Fruit fly (Drosophila melanogaster) whole organism, embryonic: ENCODE measurements around the gene Vps53.
A peak's percentile ranks its signal among the peaks of the same experiment; 100 is the strongest.

Experiments
- Abd-B ChIP-seq: fragments of 200-800 bp; sonication (Bioruptor generic); optimal IDR thresholded peaks from 2 replicates; lab custom pipeline; 2018; ENCODE audit warnings: missing biosample characterization, mild to moderate bottlenecking, missing genetic modification characterization, moderate library complexity
- CG12299 ChIP-seq: fragments of 200-800 bp; sonication (Bioruptor generic); optimal IDR thresholded peaks from 2 replicates; lab custom pipeline; 2018; ENCODE audit warnings: missing biosample characterization, mild to moderate bottlenecking, missing genetic modification characterization
- CG12744 ChIP-seq: fragments of 200-800 bp; sonication (Bioruptor generic); optimal IDR thresholded peaks from 2 replicates; lab custom pipeline; 2016; ENCODE audit warnings: missing biosample characterization, missing genetic modification characterization
- CG14860 ChIP-seq: fragments of 200-800 bp; sonication (Bioruptor generic); IDR thresholded peaks from 3 replicates; pipeline ENCODE4 v1.3.6; 2022; ENCODE audit warnings: missing biosample characterization, missing genetic modification characterization; ENCODE audit not compliant: partially characterized antibody
- CG15073 ChIP-seq: fragments of 200-800 bp; sonication (Bioruptor generic); optimal IDR thresholded peaks from 2 replicates; lab custom pipeline; 2016; ENCODE audit warnings: missing biosample characterization, missing genetic modification characterization
- CG1647 ChIP-seq: fragments of 200-800 bp; sonication (Bioruptor generic); optimal IDR thresholded peaks from 3 replicates; lab custom pipeline; 2016; ENCODE audit warnings: missing biosample characterization, missing genetic modification characterization
- CG17359 ChIP-seq: fragments of 200-800 bp; sonication (Bioruptor generic); optimal IDR thresholded peaks from 3 replicates; lab custom pipeline; 2018; ENCODE audit warnings: missing biosample characterization, mild to moderate bottlenecking, missing genetic modification characterization, moderate library complexity
- CG17361 ChIP-seq: fragments of 200-800 bp; sonication (Bioruptor generic); IDR thresholded peaks from 3 replicates; pipeline ENCODE4 v1.3.6; 2022; ENCODE audit warnings: missing biosample characterization, missing genetic modification characterization
- CG17802 ChIP-seq: fragments of 200-800 bp; sonication (Bioruptor generic); optimal IDR thresholded peaks from 2 replicates; lab custom pipeline; 2018; ENCODE audit warnings: missing biosample characterization, mild to moderate bottlenecking, missing genetic modification characterization, moderate library complexity
- CG17829 ChIP-seq: fragments of 200-800 bp; optimal IDR thresholded peaks from 2 replicates; lab custom pipeline; 2019; ENCODE audit warnings: missing biosample characterization, mild to moderate bottlenecking, missing genetic modification characterization, moderate library complexity
- CG1832 ChIP-seq: fragments of 200-800 bp; sonication (Bioruptor generic); optimal IDR thresholded peaks from 2 replicates; lab custom pipeline; 2017; ENCODE audit warnings: missing biosample characterization, mild to moderate bottlenecking, missing genetic modification characterization, inconsistent platforms
- CG2678 ChIP-seq: fragments of 200-800 bp; sonication (Bioruptor generic); optimal IDR thresholded peaks from 3 replicates; lab custom pipeline; 2019; ENCODE audit warnings: missing biosample characterization, mild to moderate bottlenecking, missing genetic modification characterization, moderate library complexity
- CG31441 ChIP-seq: fragments of 200-800 bp; sonication (Bioruptor generic); IDR thresholded peaks from 2 replicates; pipeline ENCODE4 v1.3.6; 2022; ENCODE audit warnings: missing biosample characterization, missing genetic modification characterization
- CG3407 ChIP-seq: fragments of 200-800 bp; sonication (Bioruptor generic); optimal IDR thresholded peaks from 2 replicates; lab custom pipeline; 2018; ENCODE audit warnings: missing biosample characterization, mild to moderate bottlenecking, missing genetic modification characterization
- CG5953 ChIP-seq: fragments of 200-800 bp; sonication (Bioruptor generic); IDR thresholded peaks from 2 replicates; pipeline ENCODE4 v1.3.6; 2022; ENCODE audit warnings: missing biosample characterization, missing genetic modification characterization
- CG7928 ChIP-seq: fragments of 200-800 bp; sonication (Bioruptor generic); optimal IDR thresholded peaks from 2 replicates; lab custom pipeline; 2017; ENCODE audit warnings: missing biosample characterization, mild to moderate bottlenecking, missing genetic modification characterization
- CG8290 ChIP-seq, 3 experiments: fragments of 200-800 bp; sonication (Bioruptor generic); optimal IDR thresholded peaks; 2 replicates each; lab custom pipeline; 2016 to 2019; ENCODE audit warnings: missing biosample characterization in 3 of 3, missing genetic modification characterization in 3 of 3, mild to moderate bottlenecking in 2 of 3, moderate library complexity in 1 of 3
- CG8478 ChIP-seq: fragments of >200 bp; optimal IDR thresholded peaks from 2 replicates; lab custom pipeline; 2018
- CG9797 ChIP-seq: fragments of 200-800 bp; sonication (Bioruptor generic); optimal IDR thresholded peaks from 3 replicates; lab custom pipeline; 2018; ENCODE audit warnings: missing biosample characterization, mild to moderate bottlenecking, missing genetic modification characterization
- Gug ChIP-seq: fragments of 200-800 bp; sonication (Bioruptor generic); IDR thresholded peaks from 4 replicates; pipeline ENCODE4 v1.3.6; 2022; ENCODE audit warnings: missing biosample characterization, missing genetic modification characterization
- HLH3B ChIP-seq: fragments of 200-800 bp; sonication (Bioruptor generic); IDR thresholded peaks from 2 replicates; pipeline ENCODE4 v1.3.6; 2022; ENCODE audit warnings: missing biosample characterization, missing genetic modification characterization
- Hr51 ChIP-seq, 2 experiments: fragments of 200-800 bp; sonication (Bioruptor generic); optimal IDR thresholded peaks; 2 replicates in 1 of 2; 3 replicates in 1 of 2; lab custom pipeline; 2016 to 2018; ENCODE audit warnings: missing biosample characterization in 2 of 2, missing genetic modification characterization in 2 of 2, mild to moderate bottlenecking in 1 of 2, moderate library complexity in 1 of 2
- Hsf ChIP-seq: fragments of 200-800 bp; sonication (Bioruptor generic); optimal IDR thresholded peaks from 3 replicates; lab custom pipeline; 2016; ENCODE audit warnings: missing biosample characterization, missing genetic modification characterization
- Jarid2 ChIP-seq: fragments of 200-800 bp; sonication (Bioruptor generic); optimal IDR thresholded peaks from 3 replicates; lab custom pipeline; 2017; ENCODE audit warnings: mild to moderate bottlenecking, missing biosample characterization, missing genetic modification reagents, missing genetic modification characterization
- Max ChIP-seq: fragments of 200-800 bp; sonication (Bioruptor generic); optimal IDR thresholded peaks from 2 replicates; lab custom pipeline; 2016; ENCODE audit warnings: missing biosample characterization, mild to moderate bottlenecking, missing genetic modification characterization
- Myb ChIP-seq: fragments of 200-800 bp; sonication (Bioruptor generic); optimal IDR thresholded peaks from 2 replicates; lab custom pipeline; 2016; ENCODE audit warnings: missing biosample characterization, missing genetic modification characterization
- NC2β ChIP-seq: fragments of 200-800 bp; sonication (Bioruptor generic); optimal IDR thresholded peaks from 2 replicates; lab custom pipeline; 2016; ENCODE audit warnings: missing biosample characterization, missing genetic modification characterization
- NfI ChIP-seq: fragments of 200-800 bp; sonication (Bioruptor generic); optimal IDR thresholded peaks from 3 replicates; lab custom pipeline; 2018; ENCODE audit warnings: missing biosample characterization, mild to moderate bottlenecking, missing genetic modification characterization, moderate library complexity
- Oli ChIP-seq: fragments of 200-800 bp; sonication (Bioruptor generic); optimal IDR thresholded peaks from 2 replicates; lab custom pipeline; 2018; ENCODE audit warnings: missing biosample characterization, mild to moderate bottlenecking, missing genetic modification characterization, moderate library complexity
- Tbp ChIP-seq: fragments of >200 bp; optimal IDR thresholded peaks from 2 replicates; lab custom pipeline; 2018; ENCODE audit warnings: missing biosample characterization, missing genetic modification characterization
- Xrp1 ChIP-seq: fragments of 200-800 bp; sonication (Bioruptor generic); IDR thresholded peaks from 2 replicates; pipeline ENCODE4 v1.3.6; 2022; ENCODE audit warnings: missing biosample characterization, missing genetic modification characterization
- ac ChIP-seq: fragments of 200-800 bp; sonication (Bioruptor generic); optimal IDR thresholded peaks from 3 replicates; lab custom pipeline; 2017; ENCODE audit warnings: missing biosample characterization, mild to moderate bottlenecking, missing genetic modification characterization
- ash1 ChIP-seq: fragments of 200-800 bp; sonication (Bioruptor generic); optimal IDR thresholded peaks from 2 replicates; lab custom pipeline; 2018; ENCODE audit warnings: missing biosample characterization, mild to moderate bottlenecking, missing genetic modification characterization
- br ChIP-seq: fragments of >200 bp; optimal IDR thresholded peaks from 2 replicates; lab custom pipeline; 2017
- cas ChIP-seq: fragments of 200-800 bp; sonication (Bioruptor generic); IDR thresholded peaks from 2 replicates; pipeline ENCODE4 v1.3.6; 2022; ENCODE audit warnings: missing biosample characterization, missing genetic modification characterization
- dmrt99B ChIP-seq: fragments of 200-800 bp; sonication (Bioruptor generic); optimal IDR thresholded peaks from 2 replicates; lab custom pipeline; 2018; ENCODE audit warnings: missing biosample characterization, mild to moderate bottlenecking, missing genetic modification characterization, moderate library complexity
- esg ChIP-seq: fragments of 200-800 bp; sonication (Bioruptor generic); conservative IDR thresholded peaks from 2 replicates; pipeline ENCODE4 v1.3.6; 2022; ENCODE audit warnings: missing biosample characterization, missing genetic modification characterization
- exex ChIP-seq: fragments of 200-800 bp; sonication (Bioruptor generic); optimal IDR thresholded peaks from 4 replicates; lab custom pipeline; 2018; ENCODE audit warnings: missing biosample characterization, mild to moderate bottlenecking, missing genetic modification characterization, moderate library complexity
- gce ChIP-seq: fragments of 200-800 bp; sonication (Bioruptor generic); IDR thresholded peaks from 3 replicates; pipeline ENCODE4 v1.3.6; 2022; ENCODE audit warnings: missing biosample characterization, missing genetic modification characterization
- gsb-n ChIP-seq: fragments of 200-800 bp; sonication (Bioruptor generic); optimal IDR thresholded peaks from 3 replicates; lab custom pipeline; 2018; ENCODE audit warnings: missing biosample characterization, mild to moderate bottlenecking, missing genetic modification characterization
- hb ChIP-seq: fragments of 200-800 bp; sonication (Bioruptor generic); IDR thresholded peaks from 3 replicates; pipeline ENCODE4 v1.3.6; 2022; ENCODE audit warnings: missing biosample characterization, missing genetic modification characterization; ENCODE audit not compliant: partially characterized antibody
- her ChIP-seq: fragments of 200-800 bp; sonication (Bioruptor generic); optimal IDR thresholded peaks from 2 replicates; lab custom pipeline; 2016; ENCODE audit warnings: missing biosample characterization, missing genetic modification characterization
- peb ChIP-seq: fragments of 200-800 bp; sonication (Bioruptor generic); IDR thresholded peaks from 2 replicates; pipeline ENCODE4 v1.3.6; 2022; ENCODE audit warnings: missing biosample characterization, missing genetic modification characterization
- scrt ChIP-seq: fragments of 200-800 bp; sonication (Bioruptor generic); optimal IDR thresholded peaks from 2 replicates; lab custom pipeline; 2018; ENCODE audit warnings: missing biosample characterization, mild to moderate bottlenecking, missing genetic modification characterization, moderate library complexity
- sd ChIP-seq: fragments of 200-800 bp; sonication (Bioruptor generic); optimal IDR thresholded peaks from 3 replicates; lab custom pipeline; 2018; ENCODE audit warnings: missing biosample characterization, mild to moderate bottlenecking, missing genetic modification characterization, moderate library complexity
- slou ChIP-seq: fragments of 200-800 bp; sonication (Bioruptor generic); optimal IDR thresholded peaks from 3 replicates; lab custom pipeline; 2016; ENCODE audit warnings: missing biosample characterization, missing genetic modification characterization
- slp2 ChIP-seq: fragments of 200-800 bp; sonication (Bioruptor generic); optimal IDR thresholded peaks from 2 replicates; lab custom pipeline; 2016; ENCODE audit warnings: missing biosample characterization, missing genetic modification characterization
- sob ChIP-seq: fragments of 200-800 bp; sonication (Bioruptor generic); IDR thresholded peaks from 2 replicates; pipeline ENCODE4 v1.3.6; 2022; ENCODE audit warnings: missing biosample characterization, missing genetic modification characterization
- ssp ChIP-seq: fragments of 200-800 bp; sonication (Bioruptor generic); IDR thresholded peaks from 2 replicates; pipeline ENCODE4 v1.3.6; 2022; ENCODE audit warnings: missing biosample characterization, missing genetic modification characterization
- sug ChIP-seq: fragments of 200-800 bp; optimal IDR thresholded peaks from 2 replicates; lab custom pipeline; 2019; ENCODE audit warnings: missing biosample characterization, mild to moderate bottlenecking, missing genetic modification characterization, moderate library complexity
- tna ChIP-seq: fragments of 200-800 bp; sonication (Bioruptor generic); IDR thresholded peaks from 2 replicates; pipeline ENCODE4 v1.3.6; 2022; ENCODE audit warnings: missing biosample characterization, missing genetic modification characterization; ENCODE audit not compliant: partially characterized antibody
- wor ChIP-seq: fragments of 200-800 bp; sonication (Bioruptor generic); IDR thresholded peaks from 2 replicates; pipeline ENCODE4 v1.3.6; 2022; ENCODE audit warnings: missing biosample characterization, missing genetic modification characterization

The Vps53 gene

DNA sequence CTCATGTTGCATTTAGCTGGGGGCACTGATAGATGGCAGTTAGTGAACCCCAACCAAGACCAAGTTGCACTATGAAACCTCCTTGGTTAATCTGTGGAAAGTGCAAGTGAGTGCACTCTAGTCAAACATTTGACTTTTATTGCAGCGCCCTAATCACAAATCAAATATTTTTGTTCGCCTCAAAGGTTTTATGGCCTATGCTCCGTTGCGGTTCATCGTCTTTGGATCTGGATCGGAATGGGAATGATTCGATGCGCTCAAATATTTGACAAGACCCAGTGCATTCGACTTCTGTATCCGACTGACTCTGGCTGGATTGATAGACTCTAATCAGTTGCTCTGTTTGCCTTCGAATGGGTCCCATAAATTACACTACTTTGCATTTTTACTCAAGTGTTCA lies 20.9 kb downstream of the Vps53 start (continued):
- TF ChIP-seq HLH3B (GFP tag; lab: Robert Waterston, UW) (no peak), Xrp1 (GFP tag; lab: Robert Waterston, UW) (peak; percentile 43; the same call in 1 of the 2 replicates), Hr51 (GFP tag; optimal IDR thresholded peaks at IDR 0.05; lab: Kevin White, UChicago) (no peak), CG17829 (no peak), slou (GFP tag; lab: Kevin White, UChicago) (no peak), ac (GFP tag; lab: Kevin White, UChicago) (peak; percentile 50), tna (GFP tag; lab: Robert Waterston, UW) (no peak), Max (GFP tag; lab: Kevin White, UChicago) (no peak), NfI (GFP tag; lab: Kevin White, UChicago) (no peak), peb (no peak), Jarid2 (GFP tag; lab: Kevin White, UChicago) (no peak), NC2β (GFP tag; lab: Kevin White, UChicago) (no peak), scrt (GFP tag; lab: Kevin White, UChicago) (no peak), sob (GFP tag; lab: Robert Waterston, UW) (no peak), sd (tag; lab: Kevin White, UChicago) (no peak), br (lab: Kevin White, UChicago) (no peak), CG1832 (GFP tag; lab: Kevin White, UChicago) (no peak), Hsf (no peak), Myb (GFP tag; lab: Kevin White, UChicago) (no peak), CG14860 (GFP tag; lab: Robert Waterston, UW) (no peak), cas (GFP tag; lab: Robert Waterston, UW) (no peak), Oli (tag; lab: Kevin White, UChicago) (no peak), her (GFP tag; lab: Kevin White, UChicago) (no peak), ssp (GFP tag; lab: Robert Waterston, UW) (no peak), esg (GFP tag; lab: Robert Waterston, UW) (no peak), gce (GFP tag; lab: Robert Waterston, UW) (no peak), Tbp (GFP tag; lab: Kevin White, UChicago) (no peak), CG7928 (GFP tag; lab: Kevin White, UChicago) (no peak), CG31441 (GFP tag; lab: Robert Waterston, UW) (0 out of 2 replicates have a peak, but pooled peaks have one; percentile 24), CG5953 (GFP tag; lab: Robert Waterston, UW) (no peak), CG12744 (no peak), CG8478 (lab: Kevin White, UChicago) (no peak), wor (GFP tag; lab: Robert Waterston, UW) (no peak), CG12299 (tag; lab: Kevin White, UChicago) (no peak), CG17361 (no peak), slp2 (GFP tag; lab: Kevin White, UChicago) (no peak), CG9797 (GFP tag; lab: Kevin White, UChicago) (no peak), sug (tag; lab: Kevin White, UChicago) (no peak), CG3407 (GFP tag; lab: Kevin White, UChicago) (peak; percentile 5), CG17802 (tag; lab: Kevin White, UChicago) (no peak), exex (no peak), CG17359 (tag; lab: Kevin White, UChicago) (no peak), ash1 (GFP tag; lab: Kevin White, UChicago) (no peak), gsb-n (peak; percentile 73), CG2678 (tag; lab: Kevin White, UChicago) (no peak), Abd-B (GFP tag; lab: Kevin White, UChicago) (no peak), CG15073 (GFP tag; lab: Kevin White, UChicago) (no peak), dmrt99B (no peak), Gug (GFP tag; lab: Robert Waterston, UW) (no peak), CG8290 (GFP tag; optimal IDR thresholded peaks at IDR 0.05; lab: Kevin White, UChicago) (no peak), CG8290 (tag; optimal IDR thresholded peaks at IDR 0.05; lab: Kevin White, UChicago) (no peak), CG1647 (GFP tag; lab: Kevin White, UChicago) (no peak), hb (no peak)
